Worm (Caenorhabditis elegans) whole organism, L4 larva: Measurements from ENCODE around the gene fut-1.

Source experiments
- aly-2 ChIP-seq: sonication (generic microtip); optimal IDR thresholded peaks from 2 replicates; lab custom pipeline; 2018; ENCODE audit warnings: missing biosample characterization, missing genetic modification characterization
- ceh-28 ChIP-seq: fragments of 150-350 bp; optimal IDR thresholded peaks from 2 replicates; lab custom pipeline; 2014; ENCODE audit warnings: missing biosample characterization, missing genetic modification reagents, missing genetic modification characterization
- dpl-1 ChIP-seq: fragments of 150-350 bp; optimal IDR thresholded peaks from 2 replicates; lab custom pipeline; 2014; ENCODE audit warnings: missing biosample characterization, missing genetic modification reagents, missing genetic modification characterization
- egl-27 ChIP-seq: sonication (generic microtip); optimal IDR thresholded peaks from 3 replicates; lab custom pipeline; 2017; ENCODE audit warnings: missing biosample characterization, missing genetic modification reagents, missing genetic modification characterization
- hmg-1.1 ChIP-seq: fragments of 200-800 bp; sonication (Bioruptor generic); IDR thresholded peaks from 2 replicates; pipeline ENCODE4 v1.3.6; 2022; ENCODE audit warnings: missing genetic modification reagents, missing genetic modification characterization, missing compliant biosample characterization
- lin-1 ChIP-seq: fragments of 200-800 bp; sonication (Bioruptor generic); IDR thresholded peaks from 2 replicates; pipeline ENCODE4 v1.3.6; 2022; ENCODE audit warnings: missing genetic modification reagents, missing genetic modification characterization, missing compliant biosample characterization
- nhr-10 ChIP-seq: fragments of 150-350 bp; optimal IDR thresholded peaks from 2 replicates; lab custom pipeline; 2014; ENCODE audit warnings: missing biosample characterization, missing genetic modification characterization
- nhr-11 ChIP-seq: fragments of 150-350 bp; optimal IDR thresholded peaks from 2 replicates; lab custom pipeline; 2014; ENCODE audit warnings: missing biosample characterization, missing genetic modification characterization
- nhr-42 ChIP-seq: fragments of 200-800 bp; sonication (Bioruptor generic); IDR thresholded peaks from 2 replicates; pipeline ENCODE4 v1.3.6; 2022; ENCODE audit warnings: missing genetic modification characterization, missing compliant biosample characterization
- nhr-76 ChIP-seq: fragments of 150-350 bp; optimal IDR thresholded peaks from 2 replicates; lab custom pipeline; 2014; ENCODE audit warnings: missing biosample characterization, missing genetic modification characterization
- skn-1 ChIP-seq: fragments of 150-350 bp; optimal IDR thresholded peaks from 2 replicates; lab custom pipeline; 2014; ENCODE audit warnings: missing biosample characterization, missing genetic modification characterization
- unc-130 ChIP-seq: sonication (generic microtip); optimal IDR thresholded peaks from 2 replicates; lab custom pipeline; 2016; ENCODE audit warnings: missing genetic modification reagents, missing genetic modification characterization, missing compliant biosample characterization
- zip-2 ChIP-seq: fragments of 150-350 bp; optimal IDR thresholded peaks from 2 replicates; lab custom pipeline; 2014; ENCODE audit warnings: missing biosample characterization, missing genetic modification characterization
- ztf-11 ChIP-seq: fragments of 150-350 bp; optimal IDR thresholded peaks from 2 replicates; lab custom pipeline; 2014; ENCODE audit warnings: missing biosample characterization, missing genetic modification characterization

DNA sequence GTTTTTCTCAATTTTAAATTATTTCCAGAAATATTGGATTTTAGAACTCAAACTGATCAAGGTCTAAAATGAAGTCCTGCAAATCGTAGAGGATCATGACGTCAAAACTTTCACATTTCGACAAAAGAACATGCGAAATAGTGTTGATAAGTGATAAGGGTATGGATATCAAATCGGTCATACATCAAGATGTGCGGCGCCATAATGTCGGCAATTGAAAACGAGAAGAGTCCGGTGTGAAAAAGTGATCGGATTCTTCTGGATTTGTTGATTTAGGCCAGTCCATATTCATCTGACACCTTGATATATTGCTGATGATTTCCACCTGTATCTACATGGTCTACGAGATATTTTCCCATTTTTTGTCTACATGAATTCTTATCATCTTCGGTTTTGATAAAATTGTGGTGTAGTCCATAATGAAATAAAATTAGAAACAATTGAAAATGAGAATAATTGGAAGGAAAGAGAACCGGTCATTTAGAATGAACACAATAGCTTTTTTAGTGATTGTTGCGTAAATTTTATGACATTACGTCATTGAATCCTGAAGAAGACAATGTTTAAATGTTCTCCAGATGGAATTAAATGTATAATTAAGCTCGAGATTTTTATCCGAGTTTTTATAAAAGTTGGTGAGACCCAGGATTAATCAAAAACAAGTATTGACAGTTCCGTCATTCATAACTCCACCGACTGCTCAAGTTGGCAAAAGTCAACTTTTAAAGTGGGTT, 28.3 kb downstream of the fut-1 start:
- TF ChIP-seq unc-130 (GFP tag; lab: Kevin White, UChicago) (no peak), dpl-1 (GFP tag; lab: Kevin White, UChicago) (no peak), skn-1 (tag; lab: Kevin White, UChicago) (no peak), nhr-11 (no peak), zip-2 (no peak), lin-1 (no peak), nhr-76 (tag; lab: Kevin White, UChicago) (no peak), nhr-10 (no peak), egl-27 (tag; lab: Kevin White, UChicago) (no peak), aly-2 (no peak), nhr-42 (GFP tag; lab: Robert Waterston, UW) (no peak), ceh-28 (tag; lab: Kevin White, UChicago) (no peak), hmg-1.1 (GFP tag; lab: Robert Waterston, UW) (no peak), ztf-11 (tag; lab: Kevin White, UChicago) (no peak)
